Worm (Caenorhabditis elegans) whole organism, young adult: Measurements from ENCODE around the gene ulp-4.

ENCODE experiments used
- C06A6.2 ChIP-seq: fragments of 200-800 bp; sonication (Bioruptor generic); conservative IDR thresholded peaks from 2 replicates; pipeline ENCODE4 v1.3.6; 2022; ENCODE audit warnings: missing genetic modification characterization, missing compliant biosample characterization
- D2030.7 ChIP-seq: fragments of 200-800 bp; sonication (Bioruptor generic); IDR thresholded peaks from 2 replicates; pipeline ENCODE4 v1.3.6; 2022; ENCODE audit warnings: missing genetic modification reagents, missing genetic modification characterization, missing compliant biosample characterization
- F23B12.7 ChIP-seq: sonication (generic microtip); optimal IDR thresholded peaks from 2 replicates; lab custom pipeline; 2017; ENCODE audit warnings: missing genetic modification characterization, mild to moderate bottlenecking, missing compliant biosample characterization, antibody characterized with exemption, moderate library complexity; ENCODE audit not compliant: insufficient read depth
- F33H1.4 ChIP-seq: fragments of 200-800 bp; sonication (Bioruptor generic); IDR thresholded peaks from 2 replicates; pipeline ENCODE4 v1.3.6; 2022; ENCODE audit warnings: missing genetic modification reagents, missing genetic modification characterization, missing compliant biosample characterization
- F37B4.10 ChIP-seq: fragments of 200-800 bp; sonication (Bioruptor generic); IDR thresholded peaks from 2 replicates; pipeline ENCODE4 v1.3.6; 2022; ENCODE audit warnings: missing genetic modification characterization, missing compliant biosample characterization
- F39B2.1 ChIP-seq: fragments of 200-800 bp; sonication (Bioruptor generic); IDR thresholded peaks from 2 replicates; pipeline ENCODE4 v1.3.6; 2022; ENCODE audit warnings: missing genetic modification reagents, missing genetic modification characterization, missing compliant biosample characterization
- F49E8.2 ChIP-seq: sonication (generic microtip); optimal IDR thresholded peaks from 3 replicates; lab custom pipeline; 2017; ENCODE audit warnings: missing genetic modification characterization, mild to moderate bottlenecking, missing compliant biosample characterization, antibody characterized with exemption, moderate library complexity; ENCODE audit not compliant: insufficient read depth
- F57C9.4 ChIP-seq: sonication (generic microtip); optimal IDR thresholded peaks from 2 replicates; lab custom pipeline; 2017; ENCODE audit warnings: mild to moderate bottlenecking, missing genetic modification characterization, missing compliant biosample characterization
- ZK185.1 ChIP-seq: sonication (generic microtip); optimal IDR thresholded peaks from 2 replicates; lab custom pipeline; 2016; ENCODE audit warnings: mild to moderate bottlenecking, missing genetic modification characterization, missing compliant biosample characterization; ENCODE audit not compliant: poor library complexity, severe bottlenecking
- attf-6 ChIP-seq: fragments of 200-800 bp; sonication (Bioruptor generic); IDR thresholded peaks from 2 replicates; pipeline ENCODE4 v1.3.6; 2022; ENCODE audit warnings: missing genetic modification reagents, missing genetic modification characterization, missing compliant biosample characterization
- bed-1 ChIP-seq: fragments of 200-800 bp; sonication (Bioruptor generic); IDR thresholded peaks from 2 replicates; pipeline ENCODE4 v1.3.6; 2022; ENCODE audit warnings: missing genetic modification reagents, missing genetic modification characterization, missing compliant biosample characterization
- cebp-1 ChIP-seq, 2 experiments: fragments of 200-800 bp in 1 of 2; sonication (Bioruptor generic) in 1 of 2; sonication (generic microtip) in 1 of 2; IDR thresholded peaks in 1 of 2; optimal IDR thresholded peaks in 1 of 2; 2 replicates each; pipeline versions ENCODE4 v1.3.6 to Lab custom; 2017 to 2022; ENCODE audit warnings: missing compliant biosample characterization in 2 of 2, missing genetic modification characterization in 2 of 2, mild to moderate bottlenecking in 1 of 2, missing genetic modification reagents in 1 of 2, moderate library complexity in 1 of 2
- cebp-2 ChIP-seq: fragments of 200-800 bp; sonication (Bioruptor generic); IDR thresholded peaks from 2 replicates; pipeline ENCODE4 v1.3.6; 2022; ENCODE audit warnings: missing genetic modification characterization, missing compliant biosample characterization
- ceh-100 ChIP-seq: fragments of 200-800 bp; sonication (Bioruptor generic); IDR thresholded peaks from 2 replicates; pipeline ENCODE4 v1.3.6; 2022; ENCODE audit warnings: missing genetic modification reagents, missing genetic modification characterization, missing compliant biosample characterization
- ceh-27 ChIP-seq: fragments of 200-800 bp; sonication (Bioruptor generic); optimal IDR thresholded peaks from 2 replicates; lab custom pipeline; 2018; ENCODE audit warnings: mild to moderate bottlenecking, missing genetic modification characterization, moderate library complexity, missing compliant biosample characterization
- ceh-91 ChIP-seq: fragments of 200-800 bp; sonication (Bioruptor generic); IDR thresholded peaks from 2 replicates; pipeline ENCODE4 v1.3.6; 2022; ENCODE audit warnings: missing genetic modification reagents, missing genetic modification characterization, missing compliant biosample characterization
- chd-7 ChIP-seq: sonication (generic microtip); optimal IDR thresholded peaks from 2 replicates; lab custom pipeline; 2016; ENCODE audit warnings: mild to moderate bottlenecking, missing genetic modification characterization, moderate library complexity, missing compliant biosample characterization
- dpl-1 ChIP-seq: fragments of 150-350 bp; optimal IDR thresholded peaks from 2 replicates; lab custom pipeline; 2014; ENCODE audit warnings: missing biosample characterization, missing genetic modification reagents, missing genetic modification characterization
- egl-44 ChIP-seq: fragments of 200-800 bp; sonication (Bioruptor generic); IDR thresholded peaks from 2 replicates; pipeline ENCODE4 v1.3.6; 2022; ENCODE audit warnings: missing genetic modification reagents, missing genetic modification characterization, missing compliant biosample characterization
- him-1 ChIP-seq: sonication (generic microtip); optimal IDR thresholded peaks from 2 replicates; lab custom pipeline; 2016; ENCODE audit warnings: missing genotype, missing genetic modification reagents, missing genetic modification characterization, missing compliant biosample characterization
- hmg-1.2 ChIP-seq: fragments of 200-800 bp; sonication (Bioruptor generic); IDR thresholded peaks from 2 replicates; pipeline ENCODE4 v1.3.6; 2022; ENCODE audit warnings: missing genetic modification reagents, missing genetic modification characterization, missing compliant biosample characterization
- hsf-1 ChIP-seq: fragments of 200-800 bp; sonication (Bioruptor generic); IDR thresholded peaks from 2 replicates; pipeline ENCODE4 v1.3.6; 2022; ENCODE audit warnings: missing genetic modification reagents, missing genetic modification characterization, missing compliant biosample characterization
- lin-26 ChIP-seq: fragments of 200-800 bp; sonication (Bioruptor generic); IDR thresholded peaks from 2 replicates; pipeline ENCODE4 v1.3.6; 2022; ENCODE audit warnings: missing genetic modification reagents, missing genetic modification characterization, missing compliant biosample characterization
- lin-40 ChIP-seq: sonication (generic microtip); optimal IDR thresholded peaks from 2 replicates; lab custom pipeline; 2016; ENCODE audit warnings: missing genetic modification characterization, mild to moderate bottlenecking, missing compliant biosample characterization, missing genotype, missing genetic modification reagents
- lir-1 ChIP-seq: fragments of 200-800 bp; sonication (Bioruptor generic); conservative IDR thresholded peaks from 2 replicates; pipeline ENCODE4 v1.3.6; 2022; ENCODE audit warnings: missing genetic modification reagents, missing genetic modification characterization, missing compliant biosample characterization
- lsl-1 ChIP-seq: fragments of 200-800 bp; sonication (Bioruptor generic); optimal IDR thresholded peaks from 2 replicates; lab custom pipeline; 2018; ENCODE audit warnings: mild to moderate bottlenecking, missing genetic modification characterization, moderate library complexity, missing compliant biosample characterization
- madf-10 ChIP-seq: sonication (generic microtip); optimal IDR thresholded peaks from 2 replicates; lab custom pipeline; 2016; ENCODE audit warnings: mild to moderate bottlenecking, missing genetic modification characterization, missing compliant biosample characterization
- madf-6 ChIP-seq: fragments of 200-800 bp; sonication (Bioruptor generic); IDR thresholded peaks from 2 replicates; pipeline ENCODE4 v1.3.6; 2022; ENCODE audit warnings: missing genetic modification reagents, missing genetic modification characterization, missing compliant biosample characterization
- mcd-1 ChIP-seq: fragments of 200-800 bp; sonication (Bioruptor generic); IDR thresholded peaks from 2 replicates; pipeline ENCODE4 v1.3.6; 2022; ENCODE audit warnings: missing genetic modification reagents, missing genetic modification characterization, missing compliant biosample characterization
- nhr-80 ChIP-seq: sonication (generic microtip); optimal IDR thresholded peaks from 2 replicates; lab custom pipeline; 2016; ENCODE audit warnings: missing genetic modification characterization, missing compliant biosample characterization
- pbrm-1 ChIP-seq: fragments of 200-800 bp; sonication (Bioruptor generic); IDR thresholded peaks from 2 replicates; pipeline ENCODE4 v1.3.6; 2022; ENCODE audit warnings: missing genetic modification reagents, missing genetic modification characterization, missing compliant biosample characterization
- pha-4 ChIP-seq: fragments of 150-350 bp; sonication (generic microtip); optimal IDR thresholded peaks from 2 replicates; lab custom pipeline; 2014; ENCODE audit warnings: missing biosample characterization, missing genetic modification reagents, missing genetic modification characterization
- rcor-1 ChIP-seq: fragments of 200-800 bp; sonication (Bioruptor generic); IDR thresholded peaks from 2 replicates; pipeline ENCODE4 v1.3.6; 2022; ENCODE audit warnings: missing genetic modification reagents, missing genetic modification characterization, missing compliant biosample characterization
- rpc-1 ChIP-seq, 2 experiments: fragments of 150-350 bp in 1 of 2; sonication (generic microtip) in 1 of 2; optimal IDR thresholded peaks; 2 replicates each; lab custom pipeline; 2014 to 2018; ENCODE audit warnings: missing biosample characterization in 1 of 2, missing genetic modification characterization in 1 of 2, missing genetic modification reagents in 1 of 2, missing genotype in 1 of 2
- snpc-1.1 ChIP-seq: sonication (generic microtip); optimal IDR thresholded peaks from 2 replicates; lab custom pipeline; 2017; ENCODE audit warnings: missing genetic modification characterization, mild to moderate bottlenecking, missing compliant biosample characterization, antibody characterized with exemption, moderate library complexity, missing genotype, missing genetic modification reagents; ENCODE audit not compliant: insufficient read depth
- snpc-1.3 ChIP-seq: sonication (generic microtip); optimal IDR thresholded peaks from 2 replicates; lab custom pipeline; 2017; ENCODE audit warnings: missing genetic modification characterization, mild to moderate bottlenecking, missing compliant biosample characterization, antibody characterized with exemption, moderate library complexity, missing genotype, missing genetic modification reagents; ENCODE audit not compliant: insufficient read depth
- snpc-3.4 ChIP-seq: sonication (generic microtip); optimal IDR thresholded peaks from 2 replicates; lab custom pipeline; 2017; ENCODE audit warnings: missing genetic modification characterization, mild to moderate bottlenecking, missing compliant biosample characterization, antibody characterized with exemption, moderate library complexity, missing genotype, missing genetic modification reagents
- snpc-4 ChIP-seq, 5 experiments: fragments of 150-350 bp in 1 of 5; sonication (generic microtip) in 4 of 5; optimal IDR thresholded peaks; 2 replicates each; lab custom pipeline; 2014 to 2018; ENCODE audit warnings: missing genetic modification characterization in 5 of 5, missing biosample characterization in 3 of 5, antibody characterized with exemption in 2 of 5, mild to moderate bottlenecking in 2 of 5, missing compliant biosample characterization in 2 of 5, missing genotype in 2 of 5, moderate library complexity in 2 of 5, missing genetic modification reagents in 1 of 5
- tbx-9 ChIP-seq: sonication (generic microtip); optimal IDR thresholded peaks from 2 replicates; lab custom pipeline; 2016; ENCODE audit warnings: borderline replicate concordance, missing genetic modification characterization, inconsistent platforms, missing compliant biosample characterization
- xnd-1 ChIP-seq: sonication (generic microtip); optimal IDR thresholded peaks from 2 replicates; lab custom pipeline; 2016; ENCODE audit warnings: missing genotype, missing genetic modification reagents, missing genetic modification characterization, missing compliant biosample characterization
- ztf-18 ChIP-seq: sonication (generic microtip); optimal IDR thresholded peaks from 2 replicates; lab custom pipeline; 2016; ENCODE audit warnings: missing genotype, mild to moderate bottlenecking, missing genetic modification characterization, missing compliant biosample characterization
- ztf-26 ChIP-seq: sonication (generic microtip); optimal IDR thresholded peaks from 2 replicates; lab custom pipeline; 2017; ENCODE audit warnings: missing genetic modification characterization, missing compliant biosample characterization
- ztf-28 ChIP-seq: fragments of 200-800 bp; sonication (Bioruptor generic); IDR thresholded peaks from 2 replicates; pipeline ENCODE4 v1.3.6; 2022; ENCODE audit warnings: missing genetic modification reagents, missing genetic modification characterization, missing compliant biosample characterization

ulp-4 gene

ce11 chrII:8086803-8087202 is 43.0 kb upstream of the ulp-4 start, which contains the start of gene K02C4.3 (continued):
- TF ChIP-seq dpl-1 (GFP tag; lab: Kevin White, UChicago) (peak; percentile 68), lsl-1 (GFP tag; lab: Kevin White, UChicago) (peak; percentile 56)

ce11 chrII:8091528-8091927 is 38.2 kb upstream of the ulp-4 start:
- TF ChIP-seq lin-26 (peak; percentile 60; the same call in 1 of the 2 replicates), ZK185.1 (peak; percentile 45), snpc-1.1 (peak; percentile 95), hsf-1 (GFP tag; lab: Robert Waterston, UW) (0 out of 2 replicates have a peak, but pooled peaks have one; percentile 30), rpc-1 (optimal IDR thresholded peaks at IDR 0.05; lab: Kevin White, UChicago) (no peak), rpc-1 (tag; optimal IDR thresholded peaks at IDR 0.05; lab: Kevin White, UChicago) (peak; percentile 7), mcd-1 (peak; percentile 79), hmg-1.2 (GFP tag; lab: Robert Waterston, UW) (peak; percentile 57), F37B4.10 (no peak), pbrm-1 (GFP tag; lab: Robert Waterston, UW) (peak; percentile 83), bed-1 (no peak), snpc-3.4 (peak; percentile 82), ztf-18 (tag; lab: Kevin White, UChicago) (peak; percentile 80), nhr-80 (tag; lab: Kevin White, UChicago) (peak; percentile 30), D2030.7 (GFP tag; lab: Robert Waterston, UW) (peak; percentile 74), lir-1 (GFP tag; lab: Robert Waterston, UW) (0 out of 2 replicates have a peak, but pooled peaks have one; percentile 6), ztf-28 (GFP tag; lab: Robert Waterston, UW) (no peak), snpc-1.3 (tag; lab: Kevin White, UChicago) (peak; percentile 81), C06A6.2 (GFP tag; lab: Robert Waterston, UW) (no peak), pha-4 (tag; lab: Kevin White, UChicago) (peak; percentile 10), F23B12.7 (tag; lab: Kevin White, UChicago) (peak; percentile 77), him-1 (tag; lab: Kevin White, UChicago) (peak; percentile 89), madf-6 (GFP tag; lab: Robert Waterston, UW) (peak; percentile 78), F57C9.4 (tag; lab: Kevin White, UChicago) (no peak), attf-6 (GFP tag; lab: Robert Waterston, UW) (peak; percentile 55; the same call in 1 of the 2 replicates), rcor-1 (GFP tag; lab: Robert Waterston, UW) (peak; percentile 78), chd-7 (tag; lab: Kevin White, UChicago) (peak; percentile 26), lsl-1 (GFP tag; lab: Kevin White, UChicago) (peak; percentile 56), ceh-27 (GFP tag; lab: Kevin White, UChicago) (no peak), F33H1.4 (GFP tag; lab: Robert Waterston, UW) (peak; percentile 39; the same call in 1 of the 2 replicates), cebp-2 (GFP tag; lab: Robert Waterston, UW) (no peak), lin-40 (tag; lab: Kevin White, UChicago) (peak; percentile 26), cebp-1 (GFP tag; IDR thresholded peaks at IDR 0.05; lab: Robert Waterston, UW) (peak; percentile 54; the same call in 1 of the 2 replicates), cebp-1 (tag; optimal IDR thresholded peaks at IDR 0.05; lab: Kevin White, UChicago) (peak; percentile 93), ztf-26 (tag; lab: Kevin White, UChicago) (no peak), madf-10 (tag; lab: Kevin White, UChicago) (peak; percentile 4), F39B2.1 (0 out of 2 replicates have a peak, but pooled peaks have one; percentile 38), snpc-4 (GFP tag; optimal IDR thresholded peaks at IDR 0.05; lab: Kevin White, UChicago) (peak; percentile 95), snpc-4 (tag; optimal IDR thresholded peaks at IDR 0.05; lab: Kevin White, UChicago) (peak; percentile 96 to 99 (median 98)), tbx-9 (tag; lab: Kevin White, UChicago) (no peak), xnd-1 (tag; lab: Kevin White, UChicago) (peak; percentile 8), F49E8.2 (tag; lab: Kevin White, UChicago) (peak; percentile 25), ceh-100 (GFP tag; lab: Robert Waterston, UW) (peak; percentile 37; the same call in 1 of the 2 replicates), ceh-91 (GFP tag; lab: Robert Waterston, UW) (no peak; the same call in 1 of the 2 replicates), egl-44 (GFP tag; lab: Robert Waterston, UW) (0 out of 2 replicates have a peak, but pooled peaks have one; percentile 35)
